Worm (Caenorhabditis elegans) whole organism, mixed stage, embryonic: ENCODE measurements around the gene col-92.

Experiments
- M03D4.4 ChIP-seq: sonication (generic microtip); optimal IDR thresholded peaks from 2 replicates; lab custom pipeline; 2017; ENCODE audit warnings: mild to moderate bottlenecking, missing genetic modification characterization, missing compliant biosample characterization
- bed-3 ChIP-seq: fragments of 200-800 bp; sonication (Bioruptor generic); optimal IDR thresholded peaks from 3 replicates; lab custom pipeline; 2018; ENCODE audit warnings: mild to moderate bottlenecking, missing genetic modification characterization, moderate library complexity, missing compliant biosample characterization
- blmp-1 ChIP-seq: fragments of 150-350 bp; optimal IDR thresholded peaks from 2 replicates; lab custom pipeline; 2014; ENCODE audit warnings: missing biosample characterization, missing genetic modification characterization
- ceh-39 ChIP-seq: fragments of 150-350 bp; optimal IDR thresholded peaks from 2 replicates; lab custom pipeline; 2014; ENCODE audit warnings: missing biosample characterization, missing genetic modification characterization
- ceh-43 ChIP-seq: fragments of 200-800 bp; sonication (Bioruptor generic); optimal IDR thresholded peaks from 2 replicates; lab custom pipeline; 2018; ENCODE audit warnings: mild to moderate bottlenecking, missing genetic modification characterization, moderate library complexity, missing compliant biosample characterization
- ceh-83 ChIP-seq: fragments of 200-800 bp; sonication (Bioruptor generic); optimal IDR thresholded peaks from 2 replicates; lab custom pipeline; 2018; ENCODE audit warnings: mild to moderate bottlenecking, missing genetic modification characterization, missing compliant biosample characterization
- ces-1 ChIP-seq: fragments of 150-350 bp; optimal IDR thresholded peaks from 2 replicates; lab custom pipeline; 2014; ENCODE audit warnings: missing biosample characterization, missing genetic modification reagents, missing genetic modification characterization
- cnd-1 ChIP-seq: fragments of 200-800 bp; sonication (Bioruptor generic); optimal IDR thresholded peaks from 2 replicates; lab custom pipeline; 2018; ENCODE audit warnings: mild to moderate bottlenecking, missing genetic modification characterization, missing compliant biosample characterization
- drap-1 ChIP-seq: fragments of 200-800 bp; sonication (Bioruptor generic); optimal IDR thresholded peaks from 3 replicates; lab custom pipeline; 2018; ENCODE audit warnings: mild to moderate bottlenecking, missing genetic modification characterization, missing compliant biosample characterization
- elt-1 ChIP-seq: sonication (generic microtip); optimal IDR thresholded peaks from 2 replicates; lab custom pipeline; 2017; ENCODE audit warnings: missing genetic modification characterization, mild to moderate bottlenecking, missing compliant biosample characterization, antibody characterized with exemption, moderate library complexity, borderline replicate concordance; ENCODE audit not compliant: insufficient read depth
- elt-3 ChIP-seq: fragments of 150-350 bp; optimal IDR thresholded peaks from 2 replicates; lab custom pipeline; 2014; ENCODE audit warnings: missing biosample characterization, missing genetic modification characterization
- flh-1 ChIP-seq: fragments of 200-800 bp; sonication (Bioruptor generic); optimal IDR thresholded peaks from 2 replicates; lab custom pipeline; 2018; ENCODE audit warnings: mild to moderate bottlenecking, missing genetic modification characterization, moderate library complexity, missing compliant biosample characterization
- ham-2 ChIP-seq: fragments of 200-800 bp; sonication (Bioruptor generic); optimal IDR thresholded peaks from 2 replicates; lab custom pipeline; 2018; ENCODE audit warnings: mild to moderate bottlenecking, missing genetic modification characterization, missing compliant biosample characterization
- hlh-1 ChIP-seq: fragments of 150-350 bp; optimal IDR thresholded peaks from 2 replicates; lab custom pipeline; 2014; ENCODE audit warnings: missing biosample characterization, missing genetic modification reagents, missing genetic modification characterization
- lin-13 ChIP-seq: fragments of 150-350 bp; optimal IDR thresholded peaks from 2 replicates; lab custom pipeline; 2014; ENCODE audit warnings: missing biosample characterization, missing genetic modification characterization
- lin-32 ChIP-seq: fragments of 200-800 bp; sonication (Bioruptor generic); optimal IDR thresholded peaks from 2 replicates; lab custom pipeline; 2018; ENCODE audit warnings: mild to moderate bottlenecking, missing genetic modification characterization, missing compliant biosample characterization
- lsy-2 ChIP-seq: fragments of 150-350 bp; optimal IDR thresholded peaks from 2 replicates; lab custom pipeline; 2014; ENCODE audit warnings: missing biosample characterization, missing genetic modification characterization
- mab-5 ChIP-seq: fragments of 150-350 bp; optimal IDR thresholded peaks from 2 replicates; lab custom pipeline; 2014; ENCODE audit warnings: missing biosample characterization, missing genetic modification characterization
- mep-1 ChIP-seq: fragments of 150-350 bp; optimal IDR thresholded peaks from 2 replicates; lab custom pipeline; 2017; ENCODE audit warnings: missing biosample characterization, missing genetic modification reagents, missing genetic modification characterization, inconsistent platforms
- mls-2 ChIP-seq: sonication (generic microtip); optimal IDR thresholded peaks from 2 replicates; lab custom pipeline; 2016; ENCODE audit warnings: mild to moderate bottlenecking, missing genetic modification characterization, moderate library complexity, missing compliant biosample characterization
- nhr-12 ChIP-seq: fragments of 150-350 bp; optimal IDR thresholded peaks from 2 replicates; lab custom pipeline; 2014; ENCODE audit warnings: missing biosample characterization, missing genetic modification characterization
- nhr-2 ChIP-seq: fragments of 150-350 bp; optimal IDR thresholded peaks from 2 replicates; lab custom pipeline; 2014; ENCODE audit warnings: missing biosample characterization, missing genetic modification characterization
- nhr-237 ChIP-seq: fragments of 150-350 bp; optimal IDR thresholded peaks from 2 replicates; lab custom pipeline; 2014; ENCODE audit warnings: missing biosample characterization, missing genetic modification characterization
- nhr-28 ChIP-seq: fragments of 150-350 bp; optimal IDR thresholded peaks from 2 replicates; lab custom pipeline; 2014; ENCODE audit warnings: missing biosample characterization, missing genetic modification characterization
- nhr-76 ChIP-seq: sonication (generic microtip); optimal IDR thresholded peaks from 2 replicates; lab custom pipeline; 2017; ENCODE audit warnings: missing biosample characterization, missing genetic modification characterization
- pha-4 ChIP-seq: fragments of 150-350 bp; optimal IDR thresholded peaks from 2 replicates; lab custom pipeline; 2018; ENCODE audit warnings: missing biosample characterization, missing genetic modification reagents, missing genetic modification characterization
- sem-2 ChIP-seq: fragments of 200-800 bp; sonication (Bioruptor generic); optimal IDR thresholded peaks from 2 replicates; lab custom pipeline; 2018; ENCODE audit warnings: mild to moderate bottlenecking, missing genetic modification characterization, missing compliant biosample characterization
- snpc-4 ChIP-seq: fragments of 150-350 bp; optimal IDR thresholded peaks from 2 replicates; lab custom pipeline; 2014; ENCODE audit warnings: missing biosample characterization, missing genetic modification characterization
- sptf-1 ChIP-seq: sonication (generic microtip); optimal IDR thresholded peaks from 2 replicates; lab custom pipeline; 2017; ENCODE audit warnings: mild to moderate bottlenecking, missing genetic modification characterization, moderate library complexity, missing compliant biosample characterization
- tbx-8 ChIP-seq: fragments of 200-800 bp; sonication (Bioruptor generic); optimal IDR thresholded peaks from 2 replicates; lab custom pipeline; 2018; ENCODE audit warnings: mild to moderate bottlenecking, missing genetic modification characterization, moderate library complexity, missing compliant biosample characterization
- unc-120 ChIP-seq: sonication (generic microtip); optimal IDR thresholded peaks from 2 replicates; lab custom pipeline; 2017; ENCODE audit warnings: missing genetic modification characterization, missing compliant biosample characterization; ENCODE audit not compliant: poor library complexity, severe bottlenecking
- unc-39 ChIP-seq: fragments of 150-350 bp; optimal IDR thresholded peaks from 2 replicates; lab custom pipeline; 2014; ENCODE audit warnings: missing biosample characterization, missing genetic modification characterization
- unc-62 ChIP-seq: fragments of 150-350 bp; optimal IDR thresholded peaks from 2 replicates; lab custom pipeline; 2014; ENCODE audit warnings: missing biosample characterization, missing genetic modification reagents, missing genetic modification characterization
- zip-8 ChIP-seq: fragments of 150-350 bp; optimal IDR thresholded peaks from 2 replicates; lab custom pipeline; 2014; ENCODE audit warnings: missing biosample characterization, missing genetic modification characterization
- ztf-11 ChIP-seq: fragments of 150-350 bp; optimal IDR thresholded peaks from 2 replicates; lab custom pipeline; 2014; ENCODE audit warnings: missing biosample characterization, missing genetic modification characterization

Gene col-92

DNA sequence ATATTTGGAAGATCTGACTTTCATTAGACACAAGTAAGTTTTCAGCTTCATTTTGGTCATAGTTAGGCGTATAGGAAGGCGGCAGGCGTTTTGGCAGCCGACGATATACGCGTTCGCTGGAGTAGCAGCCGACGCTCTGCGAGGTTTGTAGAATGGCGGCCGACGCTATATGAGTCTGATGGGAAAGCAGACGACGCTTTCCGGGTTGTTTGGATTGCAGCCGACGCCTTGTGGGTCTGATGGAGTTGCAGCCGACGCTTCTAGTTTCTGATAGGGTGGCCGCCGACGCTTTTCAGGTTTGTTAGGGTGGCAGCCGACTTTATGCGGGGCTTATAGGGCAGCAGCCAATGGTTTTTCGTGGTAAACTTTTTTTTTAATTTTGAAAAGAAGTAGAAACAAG lies 19.8 kb upstream of the col-92 start:
- TF ChIP-seq lin-32 (GFP tag; lab: Kevin White, UChicago) (no peak), bed-3 (no peak), ceh-83 (GFP tag; lab: Kevin White, UChicago) (no peak), unc-39 (no peak), elt-3 (tag; lab: Kevin White, UChicago) (no peak), mls-2 (tag; lab: Kevin White, UChicago) (no peak), nhr-28 (tag; lab: Kevin White, UChicago) (no peak), ceh-39 (tag; lab: Kevin White, UChicago) (no peak), hlh-1 (tag; lab: Kevin White, UChicago) (no peak), nhr-76 (no peak), nhr-12 (tag; lab: Kevin White, UChicago) (no peak), pha-4 (no peak), nhr-237 (no peak), ceh-43 (GFP tag; lab: Kevin White, UChicago) (no peak), unc-62 (GFP tag; lab: Kevin White, UChicago) (no peak), lsy-2 (no peak), lin-13 (tag; lab: Kevin White, UChicago) (no peak), cnd-1 (tag; lab: Kevin White, UChicago) (no peak), ztf-11 (tag; lab: Kevin White, UChicago) (no peak), ces-1 (GFP tag; lab: Kevin White, UChicago) (no peak)
- TF ChIP-seq, all 35 proteins: peak for 0

DNA sequence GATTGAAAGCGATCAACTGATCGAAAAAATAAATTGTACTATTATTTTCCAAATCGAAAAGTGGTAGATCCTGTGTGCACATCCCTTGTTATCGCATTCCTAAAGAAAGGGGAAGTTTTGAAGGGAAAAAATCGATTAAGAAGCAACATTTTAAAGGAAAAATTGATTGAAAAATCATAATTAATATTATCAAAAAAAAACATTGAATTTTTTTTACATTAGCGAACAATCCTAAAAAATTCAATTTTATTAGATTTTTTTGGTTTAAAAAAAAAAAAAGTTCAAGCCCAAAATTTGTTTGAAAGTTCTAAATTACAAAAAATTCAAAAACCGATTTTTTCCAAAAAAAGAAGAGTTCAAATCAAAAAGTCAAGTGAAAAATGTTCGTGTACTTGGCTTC lies 12.1 kb upstream of the col-92 start, which contains the start of gene dmsr-5:
Gene dmsr-5 (minus strand): TSS at position 101 of the 400 bp plus-strand sequence.
- TF ChIP-seq M03D4.4 (tag; lab: Kevin White, UChicago) = no peak
- no peak for TF ChIP-seq ceh-83 (GFP tag; lab: Kevin White, UChicago)
- no peak for TF ChIP-seq ces-1 (GFP tag; lab: Kevin White, UChicago)
- no peak for TF ChIP-seq zip-8 (tag; lab: Kevin White, UChicago)
- no peak for TF ChIP-seq snpc-4

DNA sequence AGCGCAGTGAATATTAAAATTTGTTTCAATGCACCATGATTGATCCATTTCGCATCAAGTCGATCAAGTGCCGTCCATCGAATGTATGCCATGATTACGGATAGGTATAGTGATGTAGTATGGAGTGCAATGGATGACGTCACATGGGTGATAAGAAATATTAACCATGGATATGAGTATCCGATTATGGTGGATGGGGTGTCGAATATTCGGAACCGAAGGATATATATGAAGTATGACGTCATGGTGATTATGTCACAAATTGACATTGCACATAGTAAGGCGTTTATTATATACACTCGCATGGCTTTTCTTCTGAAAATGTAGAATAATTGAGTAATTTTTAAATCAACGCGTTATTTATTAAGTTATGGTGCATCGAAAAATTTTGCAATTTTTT lies 11.0 kb upstream of the col-92 start:
- TF ChIP-seq zip-8 (tag; lab: Kevin White, UChicago) (peak; percentile 91), sptf-1 (tag; lab: Kevin White, UChicago) (no peak), bed-3 (no peak)

DNA sequence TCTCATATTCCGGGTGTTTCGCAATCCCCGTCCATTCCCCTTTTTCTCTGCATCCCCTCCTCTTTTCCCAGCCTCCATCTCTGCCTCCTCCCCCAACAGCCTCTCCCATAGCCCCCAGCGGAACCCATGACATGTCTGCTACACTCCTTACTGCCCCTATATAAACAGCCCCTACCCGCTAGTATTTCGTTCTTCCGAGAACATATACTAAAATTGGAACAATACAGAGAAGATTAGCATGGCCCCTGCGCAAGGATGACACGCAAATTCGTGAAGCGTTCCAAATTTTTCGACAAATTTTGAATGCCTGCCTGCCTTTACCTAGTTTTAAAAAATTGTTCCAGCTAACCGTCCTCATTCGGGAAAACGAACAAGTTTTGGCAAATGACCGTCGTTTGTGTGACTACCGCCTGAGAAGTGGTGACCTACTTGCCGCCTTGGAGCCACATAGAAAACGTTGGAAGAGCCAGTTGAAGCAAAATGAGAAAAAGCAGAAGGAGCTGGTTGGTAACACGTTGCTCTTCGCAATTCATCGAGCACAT lies 6.5 kb upstream of the col-92 start:
- peak; percentile 95 for TF ChIP-seq ces-1 (GFP tag; lab: Kevin White, UChicago)
- peak; percentile 99 for TF ChIP-seq ham-2 (GFP tag; lab: Kevin White, UChicago)
- peak; percentile 78 for TF ChIP-seq lsy-2
- TF ChIP-seq snpc-4 = no peak
- TF ChIP-seq unc-39 = no peak
- TF ChIP-seq tbx-8 = peak; percentile 95
- TF ChIP-seq nhr-2 (tag; lab: Kevin White, UChicago) = peak; percentile 16
- TF ChIP-seq unc-62 (GFP tag; lab: Kevin White, UChicago) = peak; percentile 89
- peak; percentile 90 for TF ChIP-seq ceh-43 (GFP tag; lab: Kevin White, UChicago)
- peak; percentile 99 for TF ChIP-seq drap-1 (GFP tag; lab: Kevin White, UChicago)
- peak; percentile 25 for TF ChIP-seq nhr-28 (tag; lab: Kevin White, UChicago)
- TF ChIP-seq nhr-12 (tag; lab: Kevin White, UChicago) = peak; percentile 16
- peak; percentile 95 for TF ChIP-seq ceh-83 (GFP tag; lab: Kevin White, UChicago)
- TF ChIP-seq nhr-237 = peak; percentile 93
- TF ChIP-seq lin-13 (tag; lab: Kevin White, UChicago) = peak; percentile 89
- no peak for TF ChIP-seq zip-8 (tag; lab: Kevin White, UChicago)
- peak; percentile 84 for TF ChIP-seq hlh-1 (tag; lab: Kevin White, UChicago)
- TF ChIP-seq nhr-76 = peak; percentile 47
- peak; percentile 90 for TF ChIP-seq mab-5 (tag; lab: Kevin White, UChicago)
- TF ChIP-seq flh-1 (GFP tag; lab: Kevin White, UChicago) = peak; percentile 77
- peak; percentile 4 for TF ChIP-seq elt-1
- TF ChIP-seq unc-120 (tag; lab: Kevin White, UChicago) = peak; percentile 99
- TF ChIP-seq blmp-1 = no peak
- peak; percentile 86 for TF ChIP-seq elt-3 (tag; lab: Kevin White, UChicago)
- peak; percentile 91 for TF ChIP-seq mep-1
- TF ChIP-seq mls-2 (tag; lab: Kevin White, UChicago) = peak; percentile 98
- peak; percentile 93 for TF ChIP-seq cnd-1 (tag; lab: Kevin White, UChicago)
- peak; percentile 93 for TF ChIP-seq sem-2 (GFP tag; lab: Kevin White, UChicago)
- peak; percentile 98 for TF ChIP-seq sptf-1 (tag; lab: Kevin White, UChicago)
- peak; percentile 79 for TF ChIP-seq ztf-11 (tag; lab: Kevin White, UChicago)
- TF ChIP-seq pha-4 = peak; percentile 94
- TF ChIP-seq ceh-39 (tag; lab: Kevin White, UChicago) = peak; percentile 57
- TF ChIP-seq bed-3 = peak; percentile 89
- peak; percentile 95 for TF ChIP-seq M03D4.4 (tag; lab: Kevin White, UChicago)
- peak; percentile 93 for TF ChIP-seq lin-32 (GFP tag; lab: Kevin White, UChicago)
